Fruit fly (Drosophila melanogaster): ENCODE measurements around the gene msb1l.

Gene msb1l

DNA sequence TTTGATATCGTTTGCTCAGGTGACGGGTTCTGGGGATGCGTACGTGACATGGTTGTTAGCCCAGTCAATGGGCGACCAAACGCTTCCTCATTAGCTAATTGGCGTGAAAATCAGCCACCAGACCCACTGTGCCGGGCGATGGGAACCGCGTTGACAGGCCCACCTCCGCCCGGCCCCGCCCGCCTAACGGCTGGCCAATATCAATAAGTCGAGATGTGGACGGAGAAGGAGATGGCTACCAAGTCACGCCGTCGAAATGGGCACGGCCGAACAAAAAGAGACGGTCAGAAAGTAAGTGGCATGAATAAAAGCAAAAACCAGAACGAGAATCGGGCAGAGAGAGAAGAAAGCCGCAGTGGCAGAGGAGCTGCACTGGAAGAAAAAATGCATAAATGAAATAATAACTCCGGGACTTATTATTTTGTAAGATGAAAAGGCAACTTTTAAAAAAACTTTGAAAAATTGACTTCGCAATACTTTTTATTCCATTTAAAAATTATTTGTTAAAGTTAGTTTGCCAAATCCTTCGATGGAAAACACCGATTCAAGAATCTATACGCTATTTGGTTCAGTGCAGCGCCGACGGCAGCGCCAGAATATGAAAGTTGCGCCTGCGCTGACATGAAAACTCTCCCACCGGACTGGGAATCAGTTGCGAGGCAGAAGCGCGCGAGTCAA, 39.6 kb upstream of the msb1l start, which contains the start of gene CG13082:
CG13082 (plus strand) TSS at position 647 of the 678 bp plus-strand sequence.
- TF ChIP-seq EcR (GFP tag; optimal IDR thresholded peaks at IDR 0.05) (peak; percentile 11), fd96Ca (GFP tag; IDR thresholded peaks at IDR 0.05) (peak; percentile 81), Ets98B (GFP tag; IDR thresholded peaks at IDR 0.05) (peak; percentile 83), CG10348 (GFP tag; IDR thresholded peaks at IDR 0.05) (no peak), D1 (tag; optimal IDR thresholded peaks at IDR 0.05) (no peak), Snoo (tag; optimal IDR thresholded peaks at IDR 0.05) (peak; percentile 93), CG34367 (tag; optimal IDR thresholded peaks at IDR 0.05) (peak; percentile 56), CG17806 (tag; optimal IDR thresholded peaks at IDR 0.05) (peak; percentile 72), Pif1B (GFP tag; optimal IDR thresholded peaks at IDR 0.05) (peak; percentile 89), gl (tag; optimal IDR thresholded peaks at IDR 0.05) (no peak), rn (GFP tag; IDR thresholded peaks at IDR 0.05) (no peak), CG8301 (tag; optimal IDR thresholded peaks at IDR 0.05) (peak; percentile 97), CG15710 (tag; optimal IDR thresholded peaks at IDR 0.05) (peak; percentile 79), CG12605 (GFP tag; IDR thresholded peaks at IDR 0.05) (peak; percentile 75), Pif1A (GFP tag; optimal IDR thresholded peaks at IDR 0.05) (peak; percentile 85), CG32121 (GFP tag; IDR thresholded peaks at IDR 0.05) (peak; percentile 49), CG4496 (GFP tag; IDR thresholded peaks at IDR 0.05) (peak; percentile 83), CG9948 (tag; optimal IDR thresholded peaks at IDR 0.05) (peak; percentile 75), CG14655 (GFP tag; optimal IDR thresholded peaks at IDR 0.05) (peak; percentile 97), CG13204 (GFP tag; optimal IDR thresholded peaks at IDR 0.05) (peak; percentile 44), CG8159 (tag; optimal IDR thresholded peaks at IDR 0.05) (peak; percentile 83)

DNA sequence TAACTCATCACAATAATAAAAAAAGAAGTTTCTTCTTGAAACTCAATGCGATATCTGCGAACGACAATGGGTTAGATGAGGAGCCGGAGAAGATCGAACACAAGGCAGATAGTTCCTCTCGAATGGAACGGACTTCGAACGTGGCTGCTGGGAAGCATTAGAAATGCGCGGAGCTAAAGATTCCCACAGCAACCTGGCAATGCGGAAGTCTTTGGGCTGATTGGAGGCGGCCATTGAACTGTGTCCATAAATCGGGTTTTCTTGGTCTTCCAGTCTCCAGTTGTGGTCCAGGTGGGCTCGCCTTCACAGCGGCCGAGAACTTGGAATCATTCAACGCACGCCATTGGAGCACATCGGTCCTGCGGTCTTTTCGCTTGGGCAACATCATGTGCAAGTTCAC, 37.2 kb upstream of the msb1l start, which contains the start of gene CG13081:
CG13081 (plus strand) TSS at position 301 of the 400 bp plus-strand sequence.
- no peak for TF ChIP-seq D1 (tag; optimal IDR thresholded peaks at IDR 0.05)
- TF ChIP-seq Pif1A (GFP tag; optimal IDR thresholded peaks at IDR 0.05): no peak
- no peak for TF ChIP-seq CG12605 (GFP tag; IDR thresholded peaks at IDR 0.05)
- TF ChIP-seq CG15710 (tag; optimal IDR thresholded peaks at IDR 0.05): no peak
- TF ChIP-seq CG34367 (tag; optimal IDR thresholded peaks at IDR 0.05): no peak
- no peak for TF ChIP-seq rn (GFP tag; IDR thresholded peaks at IDR 0.05)
- TF ChIP-seq CG14655 (GFP tag; optimal IDR thresholded peaks at IDR 0.05): no peak
- no peak for TF ChIP-seq CG4496 (GFP tag; IDR thresholded peaks at IDR 0.05)
- TF ChIP-seq gl (tag; optimal IDR thresholded peaks at IDR 0.05): no peak
- no peak for TF ChIP-seq CG13204 (GFP tag; optimal IDR thresholded peaks at IDR 0.05)
- no peak for TF ChIP-seq CG10348 (GFP tag; IDR thresholded peaks at IDR 0.05)
- no peak for TF ChIP-seq CG32121 (GFP tag; IDR thresholded peaks at IDR 0.05)
- TF ChIP-seq fd96Ca (GFP tag; IDR thresholded peaks at IDR 0.05): no peak
- TF ChIP-seq Snoo (tag; optimal IDR thresholded peaks at IDR 0.05): no peak
- no peak for TF ChIP-seq CG8159 (tag; optimal IDR thresholded peaks at IDR 0.05)
- no peak for TF ChIP-seq Pif1B (GFP tag; optimal IDR thresholded peaks at IDR 0.05)
- TF ChIP-seq EcR (GFP tag; optimal IDR thresholded peaks at IDR 0.05): no peak
- TF ChIP-seq CG9948 (tag; optimal IDR thresholded peaks at IDR 0.05): no peak
- no peak for TF ChIP-seq CG17806 (tag; optimal IDR thresholded peaks at IDR 0.05)
- no peak for TF ChIP-seq Ets98B (GFP tag; IDR thresholded peaks at IDR 0.05)

dm6 chr2L:19542268-19542773, 35.2 kb upstream of the msb1l start:
- TF ChIP-seq Pif1B (GFP tag; optimal IDR thresholded peaks at IDR 0.05) (no peak), Ets98B (GFP tag; IDR thresholded peaks at IDR 0.05) (0 out of 2 replicates have a peak, but pooled peaks have one; percentile 7), CG12605 (GFP tag; IDR thresholded peaks at IDR 0.05) (peak; percentile 17; the same call in 1 of the 2 replicates), CG4496 (GFP tag; IDR thresholded peaks at IDR 0.05) (no peak), Snoo (tag; optimal IDR thresholded peaks at IDR 0.05) (no peak)

- no peak for TF ChIP-seq CG10348 (GFP tag; IDR thresholded peaks at IDR 0.05)
- no peak for TF ChIP-seq CG15710 (tag; optimal IDR thresholded peaks at IDR 0.05)
- TF ChIP-seq Snoo (tag; optimal IDR thresholded peaks at IDR 0.05): no peak
- no peak for TF ChIP-seq D1 (tag; optimal IDR thresholded peaks at IDR 0.05)
- no peak for TF ChIP-seq CG17806 (tag; optimal IDR thresholded peaks at IDR 0.05)
- no peak for TF ChIP-seq CG12605 (GFP tag; IDR thresholded peaks at IDR 0.05)
- TF ChIP-seq Pif1B (GFP tag; optimal IDR thresholded peaks at IDR 0.05): no peak
- TF ChIP-seq CG14655 (GFP tag; optimal IDR thresholded peaks at IDR 0.05): no peak
- no peak for TF ChIP-seq CG9948 (tag; optimal IDR thresholded peaks at IDR 0.05)
- no peak for TF ChIP-seq CG32121 (GFP tag; IDR thresholded peaks at IDR 0.05)
- no peak for TF ChIP-seq EcR (GFP tag; optimal IDR thresholded peaks at IDR 0.05)
- no peak for TF ChIP-seq Ets98B (GFP tag; IDR thresholded peaks at IDR 0.05)
- TF ChIP-seq CG8301 (tag; optimal IDR thresholded peaks at IDR 0.05): no peak
- no peak for TF ChIP-seq gl (tag; optimal IDR thresholded peaks at IDR 0.05)
- no peak for TF ChIP-seq fd96Ca (GFP tag; IDR thresholded peaks at IDR 0.05)
Observed at dm6 chr2L:19543010-19543564, 34.4 kb upstream of the msb1l start.

- TF ChIP-seq CG8159 (tag; optimal IDR thresholded peaks at IDR 0.05) (peak; percentile 83), CG14655 (GFP tag; optimal IDR thresholded peaks at IDR 0.05) (no peak), Pif1B (GFP tag; optimal IDR thresholded peaks at IDR 0.05) (peak; percentile 34), Ets98B (GFP tag; IDR thresholded peaks at IDR 0.05) (0 out of 2 replicates have a peak, but pooled peaks have one; percentile 12), CG4496 (GFP tag; IDR thresholded peaks at IDR 0.05) (no peak)
Observed at dm6 chr2L:19546869-19547710, 30.4 kb upstream of the msb1l start, which contains the start of gene CG10337. TSS of gene CG10337 (minus strand) at chr2L:19546959.

All from whole organism, pupa.